Worm (Caenorhabditis elegans): ENCODE data around the gene nhr-148.

DNA sequence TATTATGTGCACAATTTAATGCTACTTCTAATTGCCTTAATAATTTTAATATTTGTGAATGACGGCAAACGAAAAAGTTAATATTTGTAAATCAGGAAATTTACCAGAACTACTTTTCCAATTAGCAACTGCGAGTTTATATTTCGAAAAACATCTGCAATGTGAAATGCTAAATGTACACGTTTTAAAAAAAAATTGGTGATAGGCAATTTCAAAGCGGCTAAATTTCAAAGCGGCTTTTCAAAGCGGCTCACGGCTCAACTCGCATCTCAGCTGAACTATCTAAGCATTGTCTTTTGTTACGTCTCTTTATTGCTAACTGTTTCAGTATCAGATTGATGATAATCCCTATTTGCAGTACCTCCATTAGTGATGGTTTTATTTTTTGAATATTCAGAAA is 2.1 kb upstream of the nhr-148 start, which contains the start of gene srh-187:
- TF ChIP-seq him-1 (tag; optimal IDR thresholded peaks at IDR 0.05) (no peak), dao-5 (tag; optimal IDR thresholded peaks at IDR 0.05) (no peak), W03F9.2 (tag; optimal IDR thresholded peaks at IDR 0.05) (no peak)
